Worm (Caenorhabditis elegans): ENCODE data around the gene Y45F10B.9.
"Not testable (repeated sequence)": the region's sequence is repeated elsewhere in the genome, so short reads cannot be mapped to it uniquely, and the experiment has no call there.

DNA sequence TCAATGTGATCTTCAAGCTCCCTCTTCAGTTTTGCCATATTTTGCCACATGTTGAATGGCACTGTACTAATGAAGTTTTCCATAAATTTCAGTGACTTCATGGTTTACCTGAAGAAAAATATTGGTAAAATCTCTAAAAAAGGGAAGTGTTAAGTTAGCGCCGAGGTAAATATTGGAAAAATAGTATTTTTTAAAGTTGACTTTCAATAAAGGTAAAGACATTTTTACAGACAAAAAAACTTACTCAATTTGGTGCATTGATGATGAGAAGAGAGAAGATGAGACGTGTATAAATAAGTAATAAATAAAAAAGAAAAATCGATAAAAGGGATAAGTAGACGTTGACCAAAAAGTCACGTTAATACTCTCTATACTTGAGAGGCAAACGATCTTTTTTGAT lies at the start of gene Y45F10B.9:
- not testable (repeated sequence) for TF ChIP-seq unc-55 (GFP tag; optimal IDR thresholded peaks at IDR 0.05); nhr-12 (tag; optimal IDR thresholded peaks at IDR 0.05); lsy-2 (tag; optimal IDR thresholded peaks at IDR 0.05); egl-27 (tag; optimal IDR thresholded peaks at IDR 0.05); nhr-23 (tag; optimal IDR thresholded peaks at IDR 0.05); Y55F3AM.14 (GFP tag; optimal IDR thresholded peaks at IDR 0.05); lin-39 (tag; optimal IDR thresholded peaks at IDR 0.05); nhr-237 (tag; optimal IDR thresholded peaks at IDR 0.05); lin-13 (GFP tag; optimal IDR thresholded peaks at IDR 0.05); mdl-1 (tag; optimal IDR thresholded peaks at IDR 0.05); blmp-1 (tag; optimal IDR thresholded peaks at IDR 0.05; ENCODE audit: insufficient read depth)
